Worm (Caenorhabditis elegans) whole organism, young adult: Measurements from ENCODE around the gene sra-8.

Experiments used
- ets-4 ChIP-seq: fragments of 200-800 bp; sonication (Bioruptor generic); optimal IDR thresholded peaks from 2 replicates; lab custom pipeline; 2018; ENCODE audit warnings: mild to moderate bottlenecking, missing genetic modification characterization, missing compliant biosample characterization
- gei-17 ChIP-seq: fragments of 200-800 bp; sonication (Bioruptor generic); optimal IDR thresholded peaks from 2 replicates; lab custom pipeline; 2018; ENCODE audit warnings: mild to moderate bottlenecking, missing genetic modification characterization, missing compliant biosample characterization
- hsf-1 ChIP-seq: fragments of 200-800 bp; sonication (Bioruptor generic); IDR thresholded peaks from 2 replicates; pipeline ENCODE4 v1.3.6; 2022; ENCODE audit warnings: missing genetic modification reagents, missing genetic modification characterization, missing compliant biosample characterization
- nfya-1 ChIP-seq: sonication (generic microtip); optimal IDR thresholded peaks from 2 replicates; lab custom pipeline; 2017; ENCODE audit warnings: antibody characterized with exemption, missing compliant biosample characterization, missing genetic modification characterization, borderline replicate concordance; ENCODE audit not compliant: insufficient read depth
- nfyb-1 ChIP-seq: fragments of 200-800 bp; sonication (Bioruptor generic); IDR thresholded peaks from 2 replicates; pipeline ENCODE4 v1.3.6; 2022; ENCODE audit warnings: missing genetic modification reagents, missing genetic modification characterization, missing compliant biosample characterization
- rpc-1 ChIP-seq, 2 experiments: fragments of 150-350 bp in 1 of 2; sonication (generic microtip) in 1 of 2; optimal IDR thresholded peaks; 2 replicates each; lab custom pipeline; 2014 to 2018; ENCODE audit warnings: missing biosample characterization in 1 of 2, missing genetic modification characterization in 1 of 2, missing genetic modification reagents in 1 of 2, missing genotype in 1 of 2
- snpc-3.4 ChIP-seq: sonication (generic microtip); optimal IDR thresholded peaks from 2 replicates; lab custom pipeline; 2017; ENCODE audit warnings: missing genetic modification characterization, mild to moderate bottlenecking, missing compliant biosample characterization, antibody characterized with exemption, moderate library complexity, missing genotype, missing genetic modification reagents
- unc-130 ChIP-seq: sonication (generic microtip); optimal IDR thresholded peaks from 2 replicates; lab custom pipeline; 2016; ENCODE audit warnings: missing genetic modification reagents, missing genetic modification characterization, missing compliant biosample characterization
- zim-3 ChIP-seq: sonication (generic microtip); optimal IDR thresholded peaks from 2 replicates; lab custom pipeline; 2017; ENCODE audit warnings: mild to moderate bottlenecking, missing genetic modification characterization, moderate library complexity, missing compliant biosample characterization
- ztf-3 ChIP-seq: fragments of 200-800 bp; sonication (Bioruptor generic); optimal IDR thresholded peaks from 2 replicates; lab custom pipeline; 2018; ENCODE audit warnings: mild to moderate bottlenecking, missing genetic modification characterization, missing compliant biosample characterization

- no peak for TF ChIP-seq zim-3 (tag; lab: Kevin White, UChicago)
- no peak for TF ChIP-seq ets-4 (GFP tag; lab: Kevin White, UChicago)
- TF ChIP-seq unc-130 (GFP tag; lab: Kevin White, UChicago), result no peak
- TF ChIP-seq gei-17 (GFP tag; lab: Kevin White, UChicago), result no peak
- no peak for TF ChIP-seq ztf-3 (GFP tag; lab: Kevin White, UChicago)
- TF ChIP-seq rpc-1 (optimal IDR thresholded peaks at IDR 0.05; lab: Kevin White, UChicago), result no peak
- no peak for TF ChIP-seq rpc-1 (tag; optimal IDR thresholded peaks at IDR 0.05; lab: Kevin White, UChicago)
- TF ChIP-seq hsf-1, result no peak
- TF ChIP-seq nfya-1 (tag; lab: Kevin White, UChicago), result no peak
- TF ChIP-seq nfyb-1 (GFP tag; lab: Robert Waterston, UW), result no peak
- TF ChIP-seq snpc-3.4 (tag; lab: Kevin White, UChicago), result no peak
Measured at ce11 chrII:9537429-9537828, at the start of gene sra-8.
